Worm (Caenorhabditis elegans): ENCODE measurements around the gene dig-1.

The dig-1 gene

ce11 chrIII:6736566-6736965 is 9.5 kb upstream of the dig-1 start, which contains the start of gene Y102E9.6:
TSS of gene Y102E9.6 (minus strand) at chrIII:6736666.
- TF ChIP-seq nhr-80 (tag; optimal IDR thresholded peaks at IDR 0.05), result no peak
- TF ChIP-seq ets-4 (GFP tag; optimal IDR thresholded peaks at IDR 0.05), result no peak
- TF ChIP-seq nhr-27 (tag; optimal IDR thresholded peaks at IDR 0.05), result no peak
- TF ChIP-seq ceh-58 (GFP tag; IDR thresholded peaks at IDR 0.05), result no peak
- TF ChIP-seq aptf-3 (GFP tag; IDR thresholded peaks at IDR 0.05), result no peak
- TF ChIP-seq lsl-1 (GFP tag; optimal IDR thresholded peaks at IDR 0.05), result no peak
- TF ChIP-seq ama-1 (optimal IDR thresholded peaks at IDR 0.05), result no peak
- TF ChIP-seq ama-1 (GFP tag; optimal IDR thresholded peaks at IDR 0.05), result no peak
- no peak for TF ChIP-seq lag-1 (GFP tag; IDR thresholded peaks at IDR 0.05)
- TF ChIP-seq B0336.3 (GFP tag; IDR thresholded peaks at IDR 0.05), result no peak
- TF ChIP-seq ccch-3 (GFP tag; optimal IDR thresholded peaks at IDR 0.05), result no peak
- TF ChIP-seq sea-2 (GFP tag; IDR thresholded peaks at IDR 0.05), result no peak
- TF ChIP-seq dox-1 (GFP tag; IDR thresholded peaks at IDR 0.05), result no peak
- TF ChIP-seq hlh-26 (GFP tag; conservative IDR thresholded peaks at IDR 0.05), result no peak

- no peak for TF ChIP-seq C06A6.2 (GFP tag; conservative IDR thresholded peaks at IDR 0.05)
- no peak for TF ChIP-seq nhr-90 (tag; optimal IDR thresholded peaks at IDR 0.05)
- no peak for TF ChIP-seq Y79H2A.3 (GFP tag; conservative IDR thresholded peaks at IDR 0.05)
- no peak for TF ChIP-seq ccch-3 (GFP tag; optimal IDR thresholded peaks at IDR 0.05)
- no peak for TF ChIP-seq efl-1 (GFP tag; optimal IDR thresholded peaks at IDR 0.05)
- TF ChIP-seq snpc-1.1 (tag; optimal IDR thresholded peaks at IDR 0.05; ENCODE audit: insufficient read depth), result no peak
- no peak for TF ChIP-seq F10E7.11 (tag; optimal IDR thresholded peaks at IDR 0.05)
- no peak for TF ChIP-seq zim-3 (tag; optimal IDR thresholded peaks at IDR 0.05)
- no peak for TF ChIP-seq pbrm-1 (GFP tag; IDR thresholded peaks at IDR 0.05)
- no peak for TF ChIP-seq ztf-18 (tag; optimal IDR thresholded peaks at IDR 0.05)
- no peak for TF ChIP-seq snpc-1.3 (tag; optimal IDR thresholded peaks at IDR 0.05; ENCODE audit: insufficient read depth)
- TF ChIP-seq ekl-4 (GFP tag; IDR thresholded peaks at IDR 0.05), result no peak
- no peak for TF ChIP-seq nhr-27 (tag; optimal IDR thresholded peaks at IDR 0.05)
These were observed 9.1 kb upstream of the dig-1 start, which contains the start of gene K07E12.2 for ce11 chrIII:6736971-6737370. TSS of gene K07E12.2 (plus strand) at chrIII:6737271.

ce11 chrIII:6740072-6740471 is 6.0 kb upstream of the dig-1 start:
- TF ChIP-seq mxl-1 (tag; optimal IDR thresholded peaks at IDR 0.05), result no peak
- no peak for TF ChIP-seq egl-18 (GFP tag; IDR thresholded peaks at IDR 0.05)
- TF ChIP-seq rpc-1 (optimal IDR thresholded peaks at IDR 0.05), result no peak
- no peak for TF ChIP-seq rpc-1 (tag; optimal IDR thresholded peaks at IDR 0.05)
- TF ChIP-seq lin-40 (tag; optimal IDR thresholded peaks at IDR 0.05), result no peak
- no peak for TF ChIP-seq dox-1 (GFP tag; IDR thresholded peaks at IDR 0.05)
- no peak for TF ChIP-seq F37B4.10 (GFP tag; IDR thresholded peaks at IDR 0.05)
- TF ChIP-seq snpc-1.1 (tag; optimal IDR thresholded peaks at IDR 0.05; ENCODE audit: insufficient read depth), result no peak
- TF ChIP-seq lag-1 (GFP tag; IDR thresholded peaks at IDR 0.05), result no peak
- no peak for TF ChIP-seq tbp1 (GFP tag; optimal IDR thresholded peaks at IDR 0.05)

ce11 chrIII:6742597-6742996 is 3.5 kb upstream of the dig-1 start:
- TF ChIP-seq nfya-1 (tag; optimal IDR thresholded peaks at IDR 0.05; ENCODE audit: borderline replicate concordance, insufficient read depth) (no peak), ztf-18 (tag; optimal IDR thresholded peaks at IDR 0.05) (no peak), F49E8.2 (tag; optimal IDR thresholded peaks at IDR 0.05; ENCODE audit: insufficient read depth) (no peak), ceh-27 (GFP tag; optimal IDR thresholded peaks at IDR 0.05) (no peak), T26A5.8 (tag; optimal IDR thresholded peaks at IDR 0.05) (no peak), ztf-28 (GFP tag; IDR thresholded peaks at IDR 0.05) (no peak), gei-17 (GFP tag; optimal IDR thresholded peaks at IDR 0.05) (no peak), attf-5 (GFP tag; optimal IDR thresholded peaks at IDR 0.05) (no peak), lir-1 (GFP tag; conservative IDR thresholded peaks at IDR 0.05) (no peak), Y53F4B.3 (GFP tag; IDR thresholded peaks at IDR 0.05) (no peak), B0336.3 (GFP tag; IDR thresholded peaks at IDR 0.05) (no peak), hlh-12 (tag; optimal IDR thresholded peaks at IDR 0.05) (no peak), zfh-2 (GFP tag; conservative IDR thresholded peaks at IDR 0.05) (no peak), F23B12.7 (tag; optimal IDR thresholded peaks at IDR 0.05; ENCODE audit: insufficient read depth) (no peak), madf-10 (tag; optimal IDR thresholded peaks at IDR 0.05) (no peak), lin-54 (GFP tag; optimal IDR thresholded peaks at IDR 0.05) (no peak), nhr-90 (tag; optimal IDR thresholded peaks at IDR 0.05) (no peak), sdz-38 (tag; optimal IDR thresholded peaks at IDR 0.05) (no peak)
